Worm (Caenorhabditis elegans): ENCODE results near the gene twk-12.

twk-12 gene

DNA sequence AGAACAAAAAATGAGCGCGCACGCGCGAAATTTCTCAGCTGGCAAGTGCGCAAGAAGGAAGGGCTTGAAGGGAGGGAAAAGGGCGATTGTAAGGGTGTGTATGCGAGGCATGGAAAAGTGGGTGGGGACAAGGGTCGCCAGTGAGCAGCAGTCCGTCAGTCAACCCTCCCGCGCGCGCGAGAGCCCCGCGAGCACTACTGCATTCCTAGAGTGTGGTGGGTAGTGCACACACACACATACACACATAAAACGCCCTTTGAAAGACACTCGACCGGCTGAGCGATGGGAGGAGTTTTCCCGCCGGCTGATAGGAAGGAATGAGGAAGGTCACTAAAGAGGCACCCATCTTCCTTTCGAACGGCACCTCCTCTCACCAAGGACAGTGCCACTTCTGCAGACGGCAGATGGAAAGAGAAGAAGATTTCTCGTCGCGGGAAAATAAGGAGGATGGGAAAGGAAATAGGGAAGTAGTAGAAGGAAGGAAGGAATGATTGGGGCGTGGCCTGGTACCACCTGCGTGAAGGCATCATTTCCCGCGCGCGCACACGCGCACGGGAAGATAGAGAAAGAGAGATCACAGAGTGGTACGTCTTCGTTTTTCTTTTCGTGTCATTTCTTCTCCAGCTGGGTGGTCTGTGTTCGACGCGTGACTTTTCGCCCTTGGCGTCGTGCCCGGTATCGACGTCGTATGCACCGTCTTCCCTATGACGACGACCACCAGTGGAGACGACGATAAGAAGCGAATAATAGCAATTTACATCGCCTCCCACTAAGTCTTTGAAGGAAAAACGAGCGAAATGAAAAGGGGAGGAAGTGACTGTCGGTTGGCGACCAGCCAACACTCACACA, 49.7 kb downstream of the twk-12 start (continued):
- no peak for TF ChIP-seq pqm-1 (tag; optimal IDR thresholded peaks at IDR 0.05)
- TF ChIP-seq eyg-1 (tag; optimal IDR thresholded peaks at IDR 0.05): peak; percentile 45
- no peak for TF ChIP-seq unc-55 (GFP tag; optimal IDR thresholded peaks at IDR 0.05)
- TF ChIP-seq ceh-48 (tag; optimal IDR thresholded peaks at IDR 0.05): no peak
- TF ChIP-seq hlh-6 (tag; optimal IDR thresholded peaks at IDR 0.05): no peak
- TF ChIP-seq nhr-232 (tag; optimal IDR thresholded peaks at IDR 0.05): peak; percentile 34
- no peak for TF ChIP-seq madf-2 (tag; optimal IDR thresholded peaks at IDR 0.05)
- TF ChIP-seq syd-9 (tag; optimal IDR thresholded peaks at IDR 0.05): peak; percentile 55
- TF ChIP-seq ceh-14 (tag; optimal IDR thresholded peaks at IDR 0.05): peak; percentile 29
- TF ChIP-seq ceh-34 (tag; optimal IDR thresholded peaks at IDR 0.05): peak; percentile 65

- TF ChIP-seq unc-42 (tag; optimal IDR thresholded peaks at IDR 0.05) (no peak), pag-3 (tag; optimal IDR thresholded peaks at IDR 0.05; ENCODE audit: borderline replicate concordance) (no peak), ref-2 (tag; optimal IDR thresholded peaks at IDR 0.05) (no peak), hlh-6 (tag; optimal IDR thresholded peaks at IDR 0.05) (no peak), hlh-30 (tag; optimal IDR thresholded peaks at IDR 0.05; ENCODE audit: insufficient read depth) (no peak), pros-1 (tag; optimal IDR thresholded peaks at IDR 0.05) (no peak)
These were observed 50.7 kb downstream of the twk-12 start for ce11 chrV:10718037-10718436.

DNA sequence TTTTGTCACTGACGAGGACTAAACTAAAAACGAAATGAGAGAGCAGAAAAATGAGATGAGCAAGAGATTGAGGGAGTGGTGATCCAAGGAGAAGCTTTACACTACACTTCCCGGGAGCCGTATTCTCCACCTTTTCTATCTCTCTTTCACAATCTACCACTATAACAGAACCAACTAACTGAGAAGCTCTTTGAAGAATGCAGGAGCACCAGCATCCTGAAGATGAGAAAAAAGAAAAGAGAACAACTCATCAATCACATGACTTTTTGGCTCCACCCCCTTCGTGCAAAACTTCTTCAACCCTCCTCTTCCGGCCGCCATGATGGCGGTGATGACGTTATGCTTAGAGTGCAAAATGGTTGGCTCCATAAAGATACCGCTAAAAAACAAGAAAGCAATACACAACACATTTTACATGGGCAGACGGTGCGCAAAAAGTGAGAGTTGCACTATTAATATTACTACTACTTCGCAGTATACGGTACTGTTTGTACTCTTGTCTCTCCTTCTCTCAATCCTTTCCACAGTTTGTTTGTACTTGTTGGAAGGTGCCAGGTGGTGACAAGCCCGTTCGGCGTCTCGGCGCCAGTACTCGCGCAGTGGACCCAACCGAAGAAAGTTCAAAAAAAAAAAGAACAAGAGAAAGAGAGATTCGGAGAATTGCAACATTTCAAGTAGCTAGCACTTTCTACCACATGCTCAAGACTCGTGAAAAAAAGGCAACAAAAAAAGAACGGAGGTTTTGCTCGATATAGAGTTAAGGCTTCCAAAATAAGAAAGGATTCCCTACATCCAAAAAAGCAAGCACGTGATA, 51.8 kb downstream of the twk-12 start:
- peak; percentile 39 for TF ChIP-seq ceh-18 (tag; optimal IDR thresholded peaks at IDR 0.05)
- no peak for TF ChIP-seq ceh-34 (tag; optimal IDR thresholded peaks at IDR 0.05)
- TF ChIP-seq unc-3 (GFP tag; conservative IDR thresholded peaks at IDR 0.05): no peak
- no peak for TF ChIP-seq unc-3 (tag; optimal IDR thresholded peaks at IDR 0.05)
- peak; percentile 26 for TF ChIP-seq K09A11.1 (tag; optimal IDR thresholded peaks at IDR 0.05; ENCODE audit: insufficient read depth)
- TF ChIP-seq hlh-30 (tag; optimal IDR thresholded peaks at IDR 0.05; ENCODE audit: insufficient read depth): peak; percentile 37
- no peak for TF ChIP-seq ceh-24 (tag; optimal IDR thresholded peaks at IDR 0.05)

- TF ChIP-seq fkh-10 (GFP tag; optimal IDR thresholded peaks at IDR 0.05): no peak
- peak; percentile 21 for TF ChIP-seq unc-55 (GFP tag; optimal IDR thresholded peaks at IDR 0.05)
- TF ChIP-seq nfya-1 (tag; optimal IDR thresholded peaks at IDR 0.05): peak; percentile 26
- TF ChIP-seq ceh-45 (GFP tag; IDR thresholded peaks at IDR 0.05): no peak
- peak; percentile 23 for TF ChIP-seq dve-1 (tag; optimal IDR thresholded peaks at IDR 0.05)
- TF ChIP-seq pax-1 (tag; optimal IDR thresholded peaks at IDR 0.05): no peak
- no peak for TF ChIP-seq F13H6.1 (tag; optimal IDR thresholded peaks at IDR 0.05)
- TF ChIP-seq pag-3 (tag; optimal IDR thresholded peaks at IDR 0.05; ENCODE audit: borderline replicate concordance): no peak
- TF ChIP-seq ceh-48 (tag; optimal IDR thresholded peaks at IDR 0.05): no peak
- TF ChIP-seq che-1 (tag; optimal IDR thresholded peaks at IDR 0.05): no peak
- TF ChIP-seq hlh-30 (tag; optimal IDR thresholded peaks at IDR 0.05; ENCODE audit: insufficient read depth): peak; percentile 94
- no peak for TF ChIP-seq pha-2 (tag; optimal IDR thresholded peaks at IDR 0.05)
These were observed 52.4 kb downstream of the twk-12 start for ce11 chrV:10719833-10720170.

DNA sequence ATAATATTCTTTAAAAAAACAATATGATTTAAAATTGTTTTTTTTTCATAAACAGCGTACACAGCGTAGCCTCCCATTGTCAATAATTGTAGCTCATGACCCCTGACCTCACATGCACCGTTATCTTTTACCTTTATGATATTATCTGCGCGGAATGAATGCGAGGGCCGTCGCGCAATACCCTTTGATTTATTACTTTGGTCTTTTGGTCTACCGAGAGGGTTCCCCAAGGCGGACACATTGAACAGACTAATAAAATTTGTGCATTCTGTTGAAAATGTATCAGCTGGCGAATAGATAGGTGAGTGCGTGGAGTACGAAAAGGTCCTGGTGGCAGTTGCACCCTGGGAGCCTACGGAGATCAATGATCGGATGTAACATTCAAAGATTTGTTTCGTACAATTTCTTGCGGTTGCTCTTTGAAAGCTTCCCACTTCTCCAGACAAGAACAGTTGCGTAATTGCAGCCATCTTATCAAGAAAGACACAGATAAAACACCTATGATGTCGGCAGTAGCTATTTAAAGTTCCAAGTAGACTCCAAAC, 53.0 kb downstream of the twk-12 start:
- peak; percentile 54 for TF ChIP-seq elt-2 (tag; optimal IDR thresholded peaks at IDR 0.05)
- TF ChIP-seq unc-55 (GFP tag; optimal IDR thresholded peaks at IDR 0.05): peak; percentile 78
- TF ChIP-seq pqm-1 (tag; optimal IDR thresholded peaks at IDR 0.05): no peak
- TF ChIP-seq ceh-22 (tag; optimal IDR thresholded peaks at IDR 0.05): no peak
- peak; percentile 54 for TF ChIP-seq rnt-1 (tag; optimal IDR thresholded peaks at IDR 0.05)

All from whole organism, late embryonic.